Fruit fly (Drosophila melanogaster) whole organism, embryonic: Measurements from ENCODE around the gene Mst89B.

ENCODE experiments used
- Antp ChIP-seq: fragments of 200-800 bp; sonication (Bioruptor generic); optimal IDR thresholded peaks from 3 replicates; lab custom pipeline; 2016; ENCODE audit warnings: missing biosample characterization, missing genetic modification characterization
- Bteb2 ChIP-seq: fragments of 200-800 bp; sonication (Bioruptor generic); optimal IDR thresholded peaks from 2 replicates; lab custom pipeline; 2016; ENCODE audit warnings: missing biosample characterization, missing genetic modification characterization
- CG10543 ChIP-seq: fragments of 200-800 bp; sonication (Bioruptor generic); optimal IDR thresholded peaks from 3 replicates; lab custom pipeline; 2017; ENCODE audit warnings: missing biosample characterization, mild to moderate bottlenecking, missing genetic modification characterization, moderate library complexity
- CG11696 ChIP-seq: fragments of 200-800 bp; sonication (Bioruptor generic); IDR thresholded peaks from 2 replicates; pipeline ENCODE4 v1.3.6; 2022; ENCODE audit warnings: missing biosample characterization, missing genetic modification characterization
- CG11723 ChIP-seq: fragments of 200-800 bp; sonication (Bioruptor generic); optimal IDR thresholded peaks from 2 replicates; lab custom pipeline; 2017; ENCODE audit warnings: missing biosample characterization, mild to moderate bottlenecking, missing genetic modification characterization
- CG12104 ChIP-seq: fragments of 200-800 bp; sonication (Bioruptor generic); optimal IDR thresholded peaks from 3 replicates; lab custom pipeline; 2016; ENCODE audit warnings: missing biosample characterization, missing genetic modification characterization
- CG13123 ChIP-seq: fragments of 200-800 bp; sonication (Bioruptor generic); optimal IDR thresholded peaks from 2 replicates; lab custom pipeline; 2016; ENCODE audit warnings: missing biosample characterization, missing genetic modification characterization
- CG13287 ChIP-seq: fragments of 200-800 bp; sonication (Bioruptor generic); IDR thresholded peaks from 2 replicates; pipeline ENCODE4 v1.3.6; 2022; ENCODE audit warnings: missing biosample characterization, missing genetic modification characterization; ENCODE audit not compliant: partially characterized antibody
- CG13775 ChIP-seq: fragments of 200-800 bp; sonication (Bioruptor generic); optimal IDR thresholded peaks from 3 replicates; lab custom pipeline; 2017; ENCODE audit warnings: missing biosample characterization, mild to moderate bottlenecking, missing genetic modification characterization
- CG16863 ChIP-seq: fragments of 200-800 bp; sonication (Bioruptor generic); optimal IDR thresholded peaks from 3 replicates; lab custom pipeline; 2016; ENCODE audit warnings: missing biosample characterization, missing genetic modification characterization
- CG17385 ChIP-seq: fragments of 200-800 bp; sonication (Bioruptor generic); optimal IDR thresholded peaks from 3 replicates; lab custom pipeline; 2018; ENCODE audit warnings: missing biosample characterization, mild to moderate bottlenecking, missing genetic modification characterization
- CG17568 ChIP-seq: fragments of 200-800 bp; sonication (Bioruptor generic); optimal IDR thresholded peaks from 2 replicates; lab custom pipeline; 2018; ENCODE audit warnings: missing biosample characterization, mild to moderate bottlenecking, missing genetic modification characterization, moderate library complexity
- CG1792 ChIP-seq: fragments of 200-800 bp; sonication (Bioruptor generic); optimal IDR thresholded peaks from 2 replicates; lab custom pipeline; 2016; ENCODE audit warnings: missing biosample characterization, missing genetic modification characterization
- CG2199 ChIP-seq: fragments of 200-800 bp; sonication (Bioruptor generic); IDR thresholded peaks from 3 replicates; pipeline ENCODE4 v1.3.6; 2022; ENCODE audit warnings: missing biosample characterization, missing genetic modification characterization
- CG2875 ChIP-seq: fragments of 200-800 bp; sonication (Bioruptor generic); optimal IDR thresholded peaks from 2 replicates; lab custom pipeline; 2017; ENCODE audit warnings: missing biosample characterization, mild to moderate bottlenecking, missing genetic modification characterization, missing genetic modification reagents
- CG42726 ChIP-seq: fragments of 200-800 bp; sonication (Bioruptor generic); IDR thresholded peaks from 2 replicates; pipeline ENCODE4 v1.3.6; 2022; ENCODE audit warnings: missing biosample characterization, missing genetic modification characterization; ENCODE audit not compliant: partially characterized antibody
- CG4424 ChIP-seq: fragments of 200-800 bp; sonication (Bioruptor generic); optimal IDR thresholded peaks from 3 replicates; lab custom pipeline; 2016; ENCODE audit warnings: missing biosample characterization, missing genetic modification characterization
- CG5245 ChIP-seq: fragments of 200-800 bp; sonication (Bioruptor generic); optimal IDR thresholded peaks from 3 replicates; lab custom pipeline; 2016; ENCODE audit warnings: missing biosample characterization, missing genetic modification characterization
- CG7357 ChIP-seq: fragments of 200-800 bp; sonication (Bioruptor generic); IDR thresholded peaks from 3 replicates; pipeline ENCODE4 v1.3.6; 2022; ENCODE audit warnings: missing biosample characterization, missing genetic modification characterization
- CG7556 ChIP-seq: fragments of 200-800 bp; sonication (Bioruptor generic); optimal IDR thresholded peaks from 2 replicates; lab custom pipeline; 2017; ENCODE audit warnings: missing biosample characterization, mild to moderate bottlenecking, missing genetic modification characterization
- CG7963 ChIP-seq: fragments of 200-800 bp; sonication (Bioruptor generic); IDR thresholded peaks from 3 replicates; pipeline ENCODE4 v1.3.6; 2022; ENCODE audit warnings: missing biosample characterization, missing genetic modification characterization; ENCODE audit not compliant: partially characterized antibody
- CG7987 ChIP-seq: fragments of 200-800 bp; sonication (Bioruptor generic); optimal IDR thresholded peaks from 2 replicates; lab custom pipeline; 2018; ENCODE audit warnings: missing biosample characterization, mild to moderate bottlenecking, missing genetic modification characterization, moderate library complexity
- Dad ChIP-seq: fragments of 200-800 bp; sonication (Bioruptor generic); optimal IDR thresholded peaks from 3 replicates; lab custom pipeline; 2016; ENCODE audit warnings: missing biosample characterization, missing genetic modification characterization
- HmgZ ChIP-seq: fragments of 200-800 bp; sonication (Bioruptor generic); optimal IDR thresholded peaks from 2 replicates; lab custom pipeline; 2018; ENCODE audit warnings: missing biosample characterization, mild to moderate bottlenecking, missing genetic modification characterization
- Max ChIP-seq: fragments of 200-800 bp; sonication (Bioruptor generic); optimal IDR thresholded peaks from 2 replicates; lab custom pipeline; 2016; ENCODE audit warnings: missing biosample characterization, mild to moderate bottlenecking, missing genetic modification characterization
- Nf-YC ChIP-seq: fragments of 200-800 bp; optimal IDR thresholded peaks from 3 replicates; lab custom pipeline; 2019; ENCODE audit warnings: missing biosample characterization, mild to moderate bottlenecking, missing genetic modification characterization, moderate library complexity
- Rx ChIP-seq: fragments of 200-800 bp; sonication (Bioruptor generic); IDR thresholded peaks from 2 replicates; pipeline ENCODE4 v1.3.6; 2022; ENCODE audit warnings: missing biosample characterization, missing genetic modification characterization
- Six4 ChIP-seq: fragments of 200-800 bp; sonication (Bioruptor generic); optimal IDR thresholded peaks from 2 replicates; lab custom pipeline; 2016; ENCODE audit warnings: missing biosample characterization, missing genetic modification characterization
- Sry-β ChIP-seq: fragments of 200-800 bp; sonication (Bioruptor generic); optimal IDR thresholded peaks from 2 replicates; lab custom pipeline; 2018; ENCODE audit warnings: missing biosample characterization, mild to moderate bottlenecking, missing genetic modification characterization, moderate library complexity
- Taf1 ChIP-seq: fragments of 200-800 bp; sonication (Bioruptor generic); IDR thresholded peaks from 2 replicates; pipeline ENCODE4 v1.3.6; 2022; ENCODE audit warnings: missing biosample characterization, missing genetic modification characterization
- Tbp ChIP-seq: fragments of >200 bp; optimal IDR thresholded peaks from 2 replicates; lab custom pipeline; 2018; ENCODE audit warnings: missing biosample characterization, missing genetic modification characterization
- YL-1 ChIP-seq: fragments of 200-800 bp; sonication (Bioruptor generic); optimal IDR thresholded peaks from 3 replicates; lab custom pipeline; 2017; ENCODE audit warnings: missing biosample characterization, mild to moderate bottlenecking, missing genetic modification characterization
- aop ChIP-seq: fragments of 200-800 bp; sonication (Bioruptor generic); IDR thresholded peaks from 2 replicates; pipeline ENCODE4 v1.3.6; 2022; ENCODE audit warnings: missing biosample characterization, missing genetic modification characterization
- ash1 ChIP-seq: fragments of 200-800 bp; sonication (Bioruptor generic); optimal IDR thresholded peaks from 2 replicates; lab custom pipeline; 2018; ENCODE audit warnings: missing biosample characterization, mild to moderate bottlenecking, missing genetic modification characterization
- ato ChIP-seq: fragments of 200-800 bp; sonication (Bioruptor generic); IDR thresholded peaks from 2 replicates; pipeline ENCODE4 v1.3.6; 2022; ENCODE audit warnings: missing biosample characterization, missing genetic modification characterization; ENCODE audit not compliant: partially characterized antibody
- bab2 ChIP-seq: fragments of 200-800 bp; sonication (Bioruptor generic); optimal IDR thresholded peaks from 2 replicates; lab custom pipeline; 2016; ENCODE audit warnings: missing biosample characterization, missing genetic modification characterization
- dati ChIP-seq: fragments of 200-800 bp; sonication (Bioruptor generic); IDR thresholded peaks from 2 replicates; pipeline ENCODE4 v1.3.6; 2022; ENCODE audit warnings: missing biosample characterization, missing genetic modification characterization
- gem ChIP-seq: fragments of 200-800 bp; sonication (Bioruptor generic); optimal IDR thresholded peaks from 2 replicates; lab custom pipeline; 2019; ENCODE audit warnings: missing biosample characterization, mild to moderate bottlenecking, missing genetic modification characterization, moderate library complexity
- gfzf ChIP-seq: fragments of 200-800 bp; sonication (Bioruptor generic); optimal IDR thresholded peaks from 2 replicates; lab custom pipeline; 2016; ENCODE audit warnings: missing biosample characterization, mild to moderate bottlenecking, missing genetic modification characterization, moderate library complexity
- gt ChIP-seq: fragments of 200-800 bp; sonication (Bioruptor generic); IDR thresholded peaks from 2 replicates; pipeline ENCODE4 v1.3.6; 2022; ENCODE audit warnings: missing biosample characterization, missing genetic modification characterization
- jing ChIP-seq: fragments of 200-800 bp; sonication (Bioruptor generic); optimal IDR thresholded peaks from 2 replicates; lab custom pipeline; 2018; ENCODE audit warnings: missing biosample characterization, mild to moderate bottlenecking, missing genetic modification characterization
- mam ChIP-seq: fragments of 200-800 bp; sonication (Bioruptor generic); optimal IDR thresholded peaks from 3 replicates; lab custom pipeline; 2016; ENCODE audit warnings: missing biosample characterization, missing genetic modification characterization
- sc ChIP-seq, 3 experiments: fragments of >200 bp in 2 of 3; fragments of 200-800 bp in 1 of 3; sonication (Bioruptor generic) in 1 of 3; optimal IDR thresholded peaks; 2 replicates in 2 of 3; 3 replicates in 1 of 3; lab custom pipeline; 2017; ENCODE audit warnings: mild to moderate bottlenecking in 1 of 3, missing biosample characterization in 1 of 3, missing genetic modification characterization in 1 of 3, missing genetic modification reagents in 1 of 3
- sens-2 ChIP-seq: fragments of 200-800 bp; sonication (Bioruptor generic); IDR thresholded peaks from 2 replicates; pipeline ENCODE4 v1.3.6; 2022; ENCODE audit warnings: missing biosample characterization, missing genetic modification characterization
- sob ChIP-seq: fragments of 200-800 bp; sonication (Bioruptor generic); IDR thresholded peaks from 2 replicates; pipeline ENCODE4 v1.3.6; 2022; ENCODE audit warnings: missing biosample characterization, missing genetic modification characterization
- tll ChIP-seq, 2 experiments: fragments of 200-800 bp in 1 of 2; fragments of >200 bp in 1 of 2; sonication (Bioruptor generic) in 1 of 2; optimal IDR thresholded peaks; 2 replicates each; lab custom pipeline; 2017 to 2019; ENCODE audit warnings: missing biosample characterization in 2 of 2, missing genetic modification characterization in 2 of 2, mild to moderate bottlenecking in 1 of 2, moderate library complexity in 1 of 2
- toy ChIP-seq: fragments of 200-800 bp; sonication (Bioruptor generic); IDR thresholded peaks from 2 replicates; pipeline ENCODE4 v1.3.6; 2022; ENCODE audit warnings: missing biosample characterization, missing genetic modification characterization
- vvl ChIP-seq: fragments of 200-800 bp; sonication (Bioruptor generic); IDR thresholded peaks from 2 replicates; pipeline ENCODE4 v1.3.6; 2022; ENCODE audit warnings: missing biosample characterization, missing genetic modification characterization
- wdn ChIP-seq: fragments of 200-800 bp; sonication (Bioruptor generic); IDR thresholded peaks from 2 replicates; pipeline ENCODE4 v1.3.6; 2022; ENCODE audit warnings: missing biosample characterization, missing genetic modification characterization
- zfh2 ChIP-seq: fragments of 200-800 bp; sonication (Bioruptor generic); optimal IDR thresholded peaks from 2 replicates; lab custom pipeline; 2016; ENCODE audit warnings: missing biosample characterization, missing genetic modification characterization

Gene Mst89B

DNA sequence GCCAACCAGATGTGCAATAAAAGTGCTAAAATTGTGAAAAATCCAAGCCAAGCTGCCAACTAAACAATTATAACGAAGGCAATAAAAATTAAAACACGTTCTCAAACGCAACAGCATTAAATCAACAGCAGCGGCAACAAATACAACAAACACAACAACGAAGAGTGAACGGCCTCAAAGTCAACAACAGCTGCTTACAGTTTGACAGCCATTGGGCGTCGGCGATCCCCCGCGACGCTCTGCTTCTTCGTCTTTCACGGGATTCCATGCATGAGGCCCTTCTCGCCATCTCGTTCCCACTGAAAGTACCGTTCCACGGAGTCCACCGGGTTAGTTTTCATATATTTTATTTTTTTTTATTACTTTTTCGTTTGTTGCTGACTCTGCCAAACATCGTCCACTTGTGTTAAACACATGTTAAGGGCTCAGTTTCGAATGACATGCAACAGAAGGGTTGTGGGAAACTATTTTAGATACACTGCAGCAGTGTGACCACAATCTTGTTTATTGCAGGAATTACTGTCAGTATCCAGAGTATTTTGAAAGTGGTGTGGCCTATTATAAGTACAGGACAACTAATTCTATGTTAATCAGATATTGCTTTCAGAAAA lies 15.4 kb downstream of the Mst89B start (continued):
- no peak for TF ChIP-seq CG11723 (GFP tag; lab: Kevin White, UChicago)
- TF ChIP-seq Six4 (GFP tag; lab: Kevin White, UChicago), result no peak
- TF ChIP-seq HmgZ (tag; lab: Kevin White, UChicago), result no peak
- no peak for TF ChIP-seq Sry-β (GFP tag; lab: Kevin White, UChicago)
- no peak for TF ChIP-seq aop
- TF ChIP-seq CG7963 (GFP tag; lab: Robert Waterston, UW), result no peak
- TF ChIP-seq CG7556, result no peak
- no peak for TF ChIP-seq Tbp (GFP tag; lab: Kevin White, UChicago)
- no peak for TF ChIP-seq CG4424 (GFP tag; lab: Kevin White, UChicago)
- TF ChIP-seq CG17568 (GFP tag; lab: Kevin White, UChicago), result no peak
- no peak for TF ChIP-seq Nf-YC
- TF ChIP-seq CG10543 (GFP tag; lab: Kevin White, UChicago), result no peak
- TF ChIP-seq Rx, result no peak
- no peak for TF ChIP-seq CG12104 (GFP tag; lab: Kevin White, UChicago)
- no peak for TF ChIP-seq CG13123 (GFP tag; lab: Kevin White, UChicago)
- peak; percentile 81 for TF ChIP-seq CG17385 (GFP tag; lab: Kevin White, UChicago)
- TF ChIP-seq sob (GFP tag; lab: Robert Waterston, UW), result no peak
- no peak for TF ChIP-seq ato
- TF ChIP-seq ash1 (GFP tag; lab: Kevin White, UChicago), result no peak
- no peak for TF ChIP-seq CG13287
- TF ChIP-seq sc (optimal IDR thresholded peaks at IDR 0.05; lab: Kevin White, UChicago), result no peak
- peak; percentile 24 for TF ChIP-seq sc (GFP tag; optimal IDR thresholded peaks at IDR 0.05; lab: Kevin White, UChicago)
- no peak for TF ChIP-seq CG7987 (GFP tag; lab: Kevin White, UChicago)
- 0 out of 3 replicates have a peak, but pooled peaks have one; percentile 32 for TF ChIP-seq CG7357 (GFP tag; lab: Robert Waterston, UW)
- no peak for TF ChIP-seq Taf1
- no peak for TF ChIP-seq wdn (GFP tag; lab: Robert Waterston, UW)
- no peak for TF ChIP-seq vvl (GFP tag; lab: Robert Waterston, UW)
- no peak for TF ChIP-seq zfh2 (GFP tag; lab: Kevin White, UChicago)
- TF ChIP-seq CG5245 (GFP tag; lab: Kevin White, UChicago), result no peak
- TF ChIP-seq CG42726 (GFP tag; lab: Robert Waterston, UW), result no peak
- TF ChIP-seq Antp (GFP tag; lab: Kevin White, UChicago), result no peak
- no peak for TF ChIP-seq CG2875 (GFP tag; lab: Kevin White, UChicago)
- TF ChIP-seq YL-1 (GFP tag; lab: Kevin White, UChicago), result no peak
- no peak for TF ChIP-seq Dad
- no peak for TF ChIP-seq gem (tag; lab: Kevin White, UChicago)
- TF ChIP-seq CG2199 (GFP tag; lab: Robert Waterston, UW), result peak; percentile 94
- TF ChIP-seq Bteb2 (GFP tag; lab: Kevin White, UChicago), result no peak
- no peak for TF ChIP-seq sens-2 (GFP tag; lab: Robert Waterston, UW)
- TF ChIP-seq tll (GFP tag; optimal IDR thresholded peaks at IDR 0.05; lab: Kevin White, UChicago), result peak in 1 of 2 experiments; percentile 37
- no peak for TF ChIP-seq CG11696 (GFP tag; lab: Robert Waterston, UW)
- no peak for TF ChIP-seq toy (GFP tag; lab: Robert Waterston, UW)
- TF ChIP-seq gfzf (GFP tag; lab: Kevin White, UChicago), result no peak
- no peak for TF ChIP-seq CG16863 (GFP tag; lab: Kevin White, UChicago)
- no peak for TF ChIP-seq mam (GFP tag; lab: Kevin White, UChicago)
- TF ChIP-seq CG13775, result peak; percentile 15
- TF ChIP-seq CG1792 (GFP tag; lab: Kevin White, UChicago), result no peak
- TF ChIP-seq gt (GFP tag; lab: Robert Waterston, UW), result no peak
- TF ChIP-seq dati, result no peak
- TF ChIP-seq jing (GFP tag; lab: Kevin White, UChicago), result no peak
- no peak for TF ChIP-seq bab2
- TF ChIP-seq Max, result no peak
